Worm (Caenorhabditis elegans) whole organism, L1 larva: Measurements from ENCODE around the gene srh-95.

Experiments used
- C34B4.2 ChIP-seq: sonication (generic microtip); optimal IDR thresholded peaks from 2 replicates; lab custom pipeline; 2017; ENCODE audit warnings: mild to moderate bottlenecking, missing genetic modification characterization, missing compliant biosample characterization
- F16B12.6 ChIP-seq: fragments of 150-350 bp; optimal IDR thresholded peaks from 2 replicates; lab custom pipeline; 2014; ENCODE audit warnings: missing biosample characterization, missing genetic modification characterization
- aha-1 ChIP-seq: fragments of 150-350 bp; optimal IDR thresholded peaks from 2 replicates; lab custom pipeline; 2014; ENCODE audit warnings: missing biosample characterization, missing genetic modification characterization
- alr-1 ChIP-seq: fragments of 200-800 bp; sonication (Bioruptor generic); optimal IDR thresholded peaks from 2 replicates; lab custom pipeline; 2018; ENCODE audit warnings: borderline replicate concordance, mild to moderate bottlenecking, missing genetic modification characterization, missing compliant biosample characterization
- aly-2 ChIP-seq: fragments of 150-350 bp; optimal IDR thresholded peaks from 2 replicates; lab custom pipeline; 2014; ENCODE audit warnings: missing biosample characterization, missing genetic modification characterization
- ama-1 ChIP-seq: fragments of 150-350 bp; optimal IDR thresholded peaks from 2 replicates; lab custom pipeline; 2014
- blmp-1 ChIP-seq: fragments of 150-350 bp; optimal IDR thresholded peaks from 2 replicates; lab custom pipeline; 2014; ENCODE audit warnings: missing biosample characterization, missing genetic modification characterization
- ceh-63 ChIP-seq: fragments of 200-800 bp; sonication (Bioruptor generic); optimal IDR thresholded peaks from 2 replicates; lab custom pipeline; 2018; ENCODE audit warnings: mild to moderate bottlenecking, missing genetic modification characterization, missing compliant biosample characterization
- ceh-90 ChIP-seq: sonication (generic microtip); optimal IDR thresholded peaks from 2 replicates; lab custom pipeline; 2016; ENCODE audit warnings: missing genetic modification characterization, missing compliant biosample characterization
- ces-1 ChIP-seq: fragments of 150-350 bp; optimal IDR thresholded peaks from 2 replicates; lab custom pipeline; 2014; ENCODE audit warnings: missing biosample characterization, missing genetic modification reagents, missing genetic modification characterization
- dpl-1 ChIP-seq, 3 experiments: fragments of 150-350 bp in 2 of 3; sonication (generic microtip) in 1 of 3; optimal IDR thresholded peaks; 2 replicates each; lab custom pipeline; 2014 to 2017; ENCODE audit warnings: missing biosample characterization in 3 of 3, missing genetic modification characterization in 3 of 3, missing genetic modification reagents in 3 of 3
- dsc-1 ChIP-seq: sonication (generic microtip); optimal IDR thresholded peaks from 2 replicates; lab custom pipeline; 2016; ENCODE audit warnings: mild to moderate bottlenecking, missing genetic modification characterization, missing compliant biosample characterization
- efl-1 ChIP-seq, 4 experiments: fragments of 150-350 bp; optimal IDR thresholded peaks in 3 of 4; peaks in 1 of 4; 1 replicate in 1 of 4; 2 replicates in 3 of 4; lab custom pipeline; 2014; ENCODE audit warnings: missing biosample characterization in 2 of 4, missing genetic modification characterization in 2 of 4, missing genetic modification reagents in 2 of 4
- egl-27 ChIP-seq, 2 experiments: fragments of 150-350 bp in 1 of 2; sonication (generic microtip); optimal IDR thresholded peaks; 3 replicates each; lab custom pipeline; 2017 to 2018; ENCODE audit warnings: missing biosample characterization in 2 of 2, missing genetic modification characterization in 2 of 2, missing genetic modification reagents in 2 of 2
- elt-3 ChIP-seq, 6 experiments: fragments of 150-350 bp in 1 of 6; sonication (generic microtip); optimal IDR thresholded peaks; 2 replicates each; lab custom pipeline; 2017 to 2018; ENCODE audit warnings: missing biosample characterization in 6 of 6, missing genetic modification characterization in 6 of 6, inconsistent platforms in 1 of 6
- grh-1 ChIP-seq: fragments of 200-800 bp; sonication (Bioruptor generic); IDR thresholded peaks from 2 replicates; pipeline ENCODE4 v1.3.6; 2022; ENCODE audit warnings: missing genetic modification reagents, missing genetic modification characterization, missing compliant biosample characterization
- hlh-4 ChIP-seq: sonication (generic microtip); optimal IDR thresholded peaks from 2 replicates; lab custom pipeline; 2016; ENCODE audit warnings: mild to moderate bottlenecking, missing genetic modification characterization, missing compliant biosample characterization
- lin-14 ChIP-seq: fragments of 200-800 bp; sonication (Bioruptor generic); optimal IDR thresholded peaks from 2 replicates; lab custom pipeline; 2018; ENCODE audit warnings: mild to moderate bottlenecking, missing genetic modification characterization, moderate library complexity, missing compliant biosample characterization
- lin-15B ChIP-seq: fragments of 150-350 bp; sonication (generic microtip); optimal IDR thresholded peaks from 3 replicates; lab custom pipeline; 2014; ENCODE audit warnings: missing biosample characterization, missing genetic modification characterization
- lin-35 ChIP-seq, 2 experiments: fragments of 150-350 bp; optimal IDR thresholded peaks; 2 replicates each; lab custom pipeline; 2014; ENCODE audit warnings: missing biosample characterization in 2 of 2, missing genetic modification characterization in 2 of 2, missing genetic modification reagents in 2 of 2
- lsy-2 ChIP-seq, 2 experiments: fragments of 150-350 bp; optimal IDR thresholded peaks; 2 replicates each; lab custom pipeline; 2014; ENCODE audit warnings: missing biosample characterization in 2 of 2, missing genetic modification characterization in 2 of 2
- mdl-1 ChIP-seq, 2 experiments: fragments of 150-350 bp; optimal IDR thresholded peaks; 2 replicates each; lab custom pipeline; 2014 to 2017; ENCODE audit warnings: missing biosample characterization in 2 of 2, missing genetic modification characterization in 2 of 2, inconsistent platforms in 1 of 2
- mef-2 ChIP-seq: fragments of 150-350 bp; optimal IDR thresholded peaks from 2 replicates; lab custom pipeline; 2014; ENCODE audit warnings: missing biosample characterization, missing genetic modification characterization
- mep-1 ChIP-seq: fragments of 150-350 bp; optimal IDR thresholded peaks from 2 replicates; lab custom pipeline; 2014; ENCODE audit warnings: missing biosample characterization, missing genetic modification characterization
- nhr-19 ChIP-seq: fragments of 200-800 bp; sonication (Bioruptor generic); conservative IDR thresholded peaks from 2 replicates; pipeline ENCODE4 v1.3.6; 2022; ENCODE audit warnings: missing genetic modification characterization, missing compliant biosample characterization
- nhr-20 ChIP-seq: sonication (generic microtip); optimal IDR thresholded peaks from 2 replicates; lab custom pipeline; 2016; ENCODE audit warnings: mild to moderate bottlenecking, missing genetic modification characterization, missing compliant biosample characterization
- nhr-237 ChIP-seq: fragments of 150-350 bp; optimal IDR thresholded peaks from 2 replicates; lab custom pipeline; 2014; ENCODE audit warnings: missing biosample characterization, missing genetic modification characterization
- nhr-28 ChIP-seq: fragments of 150-350 bp; optimal IDR thresholded peaks from 2 replicates; lab custom pipeline; 2014; ENCODE audit warnings: missing biosample characterization, missing genetic modification characterization
- nhr-47 ChIP-seq: sonication (generic microtip); optimal IDR thresholded peaks from 2 replicates; lab custom pipeline; 2016; ENCODE audit warnings: mild to moderate bottlenecking, missing genetic modification characterization, moderate library complexity, missing compliant biosample characterization
- nhr-71 ChIP-seq: sonication (generic microtip); optimal IDR thresholded peaks from 2 replicates; lab custom pipeline; 2016; ENCODE audit warnings: mild to moderate bottlenecking, missing genetic modification characterization, moderate library complexity, missing compliant biosample characterization
- nhr-76 ChIP-seq: sonication (generic microtip); optimal IDR thresholded peaks from 2 replicates; lab custom pipeline; 2017; ENCODE audit warnings: missing biosample characterization, missing genetic modification characterization
- nhr-84 ChIP-seq: sonication (generic microtip); optimal IDR thresholded peaks from 2 replicates; lab custom pipeline; 2017; ENCODE audit warnings: missing biosample characterization, missing genetic modification characterization
- nhr-85 ChIP-seq: sonication (generic microtip); peaks from one replicate; lab custom pipeline; 2016; ENCODE audit warnings: missing genetic modification characterization, inconsistent platforms, missing compliant biosample characterization
- nhr-90 ChIP-seq: sonication (generic microtip); optimal IDR thresholded peaks from 2 replicates; lab custom pipeline; 2016; ENCODE audit warnings: mild to moderate bottlenecking, missing genetic modification characterization, missing compliant biosample characterization; ENCODE audit not compliant: poor library complexity
- pag-3 ChIP-seq: sonication (generic microtip); optimal IDR thresholded peaks from 2 replicates; lab custom pipeline; 2017; ENCODE audit warnings: missing genetic modification characterization, mild to moderate bottlenecking, missing compliant biosample characterization, antibody characterized with exemption, borderline replicate concordance; ENCODE audit not compliant: insufficient read depth
- pqm-1 ChIP-seq: sonication (generic microtip); optimal IDR thresholded peaks from 3 replicates; lab custom pipeline; 2017; ENCODE audit warnings: missing biosample characterization, missing genetic modification characterization
- snu-23 ChIP-seq: sonication (generic microtip); optimal IDR thresholded peaks from 2 replicates; lab custom pipeline; 2016; ENCODE audit warnings: missing genetic modification characterization, missing compliant biosample characterization
- sup-37 ChIP-seq: fragments of 200-800 bp; sonication (Bioruptor generic); optimal IDR thresholded peaks from 2 replicates; lab custom pipeline; 2018; ENCODE audit warnings: mild to moderate bottlenecking, missing genetic modification characterization, missing compliant biosample characterization
- tlp-1 ChIP-seq: fragments of 150-350 bp; optimal IDR thresholded peaks from 2 replicates; lab custom pipeline; 2014; ENCODE audit warnings: missing biosample characterization, missing genetic modification characterization
- unc-98 ChIP-seq: fragments of 200-800 bp; sonication (Bioruptor generic); IDR thresholded peaks from 2 replicates; pipeline ENCODE4 v1.3.6; 2022; ENCODE audit warnings: missing genetic modification characterization, missing compliant biosample characterization
- zip-4 ChIP-seq: fragments of 200-800 bp; sonication (Bioruptor generic); optimal IDR thresholded peaks from 2 replicates; lab custom pipeline; 2018; ENCODE audit warnings: mild to moderate bottlenecking, missing genetic modification characterization, moderate library complexity, missing compliant biosample characterization
- ztf-11 ChIP-seq, 2 experiments: sonication (generic microtip); optimal IDR thresholded peaks; 2 replicates each; lab custom pipeline; 2016 to 2017; ENCODE audit warnings: missing genetic modification characterization in 2 of 2, missing biosample characterization in 1 of 2, missing compliant biosample characterization in 1 of 2

srh-95 gene

ce11 chrV:16210257-16211002, 36.2 kb upstream of the srh-95 start, which contains the start of gene F11A5.16:
Gene F11A5.16 (plus strand): TSS chrV:16210952.
- TF ChIP-seq mep-1 (tag; lab: Kevin White, UChicago) (no peak), zip-4 (GFP tag; lab: Kevin White, UChicago) (no peak), ama-1 (no peak), mef-2 (tag; lab: Kevin White, UChicago) (no peak), lin-15B (no peak), nhr-76 (tag; lab: Kevin White, UChicago) (no peak), alr-1 (tag; lab: Kevin White, UChicago) (no peak), dsc-1 (tag; lab: Kevin White, UChicago) (no peak), nhr-28 (tag; lab: Kevin White, UChicago) (no peak), nhr-84 (tag; lab: Kevin White, UChicago) (no peak), ceh-63 (GFP tag; lab: Kevin White, UChicago) (no peak), egl-27 (tag; optimal IDR thresholded peaks at IDR 0.05; lab: Kevin White, UChicago) (no peak)

ce11 chrV:16211713-16212112, 35.0 kb upstream of the srh-95 start:
- TF ChIP-seq blmp-1 (tag; lab: Kevin White, UChicago) (peak; percentile 54), ces-1 (GFP tag; lab: Kevin White, UChicago) (no peak), pag-3 (no peak), tlp-1 (tag; lab: Kevin White, UChicago) (no peak), elt-3 (tag; optimal IDR thresholded peaks at IDR 0.05; lab: Kevin White, UChicago) (peak in 4 of 6 experiments; percentile 30 to 88 (median 60)), nhr-85 (tag; lab: Kevin White, UChicago) (peak; percentile 46)
- TF ChIP-seq, all 84 proteins: peak for 3

- TF ChIP-seq nhr-19 (GFP tag; lab: Robert Waterston, UW) (peak; percentile 75), efl-1 (optimal IDR thresholded peaks at IDR 0.05; lab: Kevin White, UChicago) (no peak), efl-1 (GFP tag; optimal IDR thresholded peaks at IDR 0.05 in 1 of 2; lab: Kevin White, UChicago) (no peak), sup-37 (GFP tag; lab: Kevin White, UChicago) (no peak), nhr-237 (tag; lab: Kevin White, UChicago) (no peak), nhr-76 (tag; lab: Kevin White, UChicago) (no peak), pqm-1 (no peak), snu-23 (GFP tag; lab: Kevin White, UChicago) (peak; percentile 64), aha-1 (tag; lab: Kevin White, UChicago) (no peak), C34B4.2 (tag; lab: Kevin White, UChicago) (no peak), nhr-20 (peak; percentile 86), nhr-28 (tag; lab: Kevin White, UChicago) (no peak), nhr-84 (tag; lab: Kevin White, UChicago) (no peak), F16B12.6 (tag; lab: Kevin White, UChicago) (no peak), unc-98 (no peak), ztf-11 (tag; optimal IDR thresholded peaks at IDR 0.05; lab: Kevin White, UChicago) (no peak), mdl-1 (tag; optimal IDR thresholded peaks at IDR 0.05; lab: Kevin White, UChicago) (peak in 1 of 2 experiments; percentile 9), nhr-47 (tag; lab: Kevin White, UChicago) (no peak), ceh-90 (tag; lab: Kevin White, UChicago) (no peak), grh-1 (peak; percentile 39; the same call in 1 of the 2 replicates), lin-35 (GFP tag; optimal IDR thresholded peaks at IDR 0.05; lab: Kevin White, UChicago) (peak in 1 of 2 experiments; percentile 42), nhr-85 (tag; lab: Kevin White, UChicago) (peak; percentile 96), hlh-4 (tag; lab: Kevin White, UChicago) (no peak), aly-2 (tag; lab: Kevin White, UChicago) (no peak), ama-1 (no peak), dpl-1 (GFP tag; optimal IDR thresholded peaks at IDR 0.05; lab: Kevin White, UChicago) (peak in 1 of 3 experiments; percentile 3), pag-3 (no peak), nhr-71 (tag; lab: Kevin White, UChicago) (peak; percentile 69), blmp-1 (tag; lab: Kevin White, UChicago) (peak; percentile 85), lsy-2 (tag; optimal IDR thresholded peaks at IDR 0.05; lab: Kevin White, UChicago) (peak in 1 of 2 experiments; percentile 14), nhr-90 (peak; percentile 10), lin-14 (peak; percentile 76), elt-3 (tag; optimal IDR thresholded peaks at IDR 0.05; lab: Kevin White, UChicago) (peak in 5 of 6 experiments; percentile 67 to 92 (median 79)), ces-1 (GFP tag; lab: Kevin White, UChicago) (no peak)
These were observed 33.4 kb upstream of the srh-95 start for ce11 chrV:16213323-16213722.
